Fruit fly (Drosophila melanogaster): ENCODE data around the gene CG13038.

DNA sequence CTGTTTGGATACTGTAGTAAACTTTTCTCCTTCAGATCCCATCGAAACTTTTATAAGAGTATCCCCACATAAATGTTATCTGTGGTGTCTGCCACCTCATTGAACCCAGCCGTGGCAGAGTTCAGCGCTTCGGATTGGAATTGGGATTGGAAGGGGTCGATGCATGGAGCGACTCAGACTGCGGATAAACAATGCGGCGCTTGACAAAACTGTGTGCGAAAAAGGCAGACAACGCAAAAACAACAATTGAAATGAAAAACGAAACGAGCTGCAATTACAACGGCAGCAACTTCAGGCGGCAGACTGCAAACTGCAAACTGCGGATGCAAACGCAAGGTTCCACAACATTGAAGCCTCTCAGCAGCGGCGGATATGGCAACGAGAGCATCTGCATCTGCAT is 13.7 kb downstream of the CG13038 start, which contains the start of gene CG13062:
- TF ChIP-seq CG7045 (GFP tag; optimal IDR thresholded peaks at IDR 0.05) (no peak), CG5204 (GFP tag; optimal IDR thresholded peaks at IDR 0.05) (no peak), Crg-1 (GFP tag; optimal IDR thresholded peaks at IDR 0.05) (no peak), Hr96 (GFP tag; optimal IDR thresholded peaks at IDR 0.05) (no peak), CG14711 (tag; optimal IDR thresholded peaks at IDR 0.05) (no peak), CG1620 (GFP tag; optimal IDR thresholded peaks at IDR 0.05) (no peak), kay (GFP tag; ENCODE audit: borderline replicate concordance) (no peak), pad (GFP tag; optimal IDR thresholded peaks at IDR 0.05) (no peak), CG7101 (tag; optimal IDR thresholded peaks at IDR 0.05) (no peak), Clk (GFP tag; optimal IDR thresholded peaks at IDR 0.05) (no peak), Mnt (GFP tag; optimal IDR thresholded peaks at IDR 0.05) (no peak), CG11617 (GFP tag; optimal IDR thresholded peaks at IDR 0.05) (no peak)

Measured in whole organism, adult.